Fruit fly (Drosophila melanogaster): ENCODE measurements around the gene Jon99Ci.

Gene Jon99Ci

DNA sequence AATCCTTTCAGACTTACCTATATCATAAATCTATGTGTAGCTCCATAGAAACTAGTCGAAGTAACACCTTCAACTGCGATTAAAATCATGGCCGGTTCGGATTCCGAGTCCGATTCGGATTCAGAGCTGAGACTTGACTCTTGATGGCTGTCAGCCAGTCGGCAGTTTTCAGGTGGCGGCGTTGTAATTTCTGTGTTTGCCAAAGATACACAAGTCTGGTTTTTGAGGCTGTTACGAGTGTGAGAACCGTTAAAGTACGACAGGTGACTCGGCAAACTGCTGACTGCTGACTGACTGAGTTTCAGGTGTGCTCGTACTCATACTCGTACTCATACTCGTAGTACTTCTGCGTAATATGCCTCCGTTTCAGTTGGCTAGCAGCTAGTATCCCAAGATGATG lies 34.8 kb downstream of the Jon99Ci start (continued):
- TF ChIP-seq brk (GFP tag; optimal IDR thresholded peaks at IDR 0.05) (no peak), Sp1 (GFP tag; optimal IDR thresholded peaks at IDR 0.05) (no peak), fru (GFP tag; optimal IDR thresholded peaks at IDR 0.05) (no peak), CG9705 (GFP tag; optimal IDR thresholded peaks at IDR 0.05) (no peak), dl (GFP tag; optimal IDR thresholded peaks at IDR 0.05; ENCODE audit: insufficient read depth in 1 of 2, partially characterized antibody in 2 of 2) (no peak), dsf (GFP tag; optimal IDR thresholded peaks at IDR 0.05; ENCODE audit: borderline replicate concordance) (no peak)

DNA sequence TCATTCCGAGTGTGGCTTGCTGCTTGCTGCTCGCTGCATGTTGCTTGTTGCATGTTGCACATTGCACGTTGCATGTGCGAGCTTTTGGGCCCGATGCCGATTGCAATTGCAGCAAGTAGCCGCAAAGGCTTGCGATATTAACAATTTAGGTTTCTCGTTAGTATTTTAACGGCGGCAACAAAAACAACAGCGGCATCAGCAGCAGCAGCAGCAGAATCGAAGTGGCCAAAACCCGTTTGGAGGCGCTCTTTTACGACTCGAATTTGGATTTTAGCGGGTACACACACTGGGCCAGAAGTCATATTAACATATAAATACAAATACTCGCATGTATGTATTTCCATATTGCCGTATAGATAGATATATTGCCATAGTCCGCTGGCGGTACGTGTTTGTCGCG lies 45.7 kb downstream of the Jon99Ci start:
- no peak for TF ChIP-seq fru (GFP tag; optimal IDR thresholded peaks at IDR 0.05)
- TF ChIP-seq HLH106 (tag; optimal IDR thresholded peaks at IDR 0.05): no peak
- TF ChIP-seq GATAd (GFP tag; optimal IDR thresholded peaks at IDR 0.05): no peak
- no peak for TF ChIP-seq Sp1 (GFP tag; optimal IDR thresholded peaks at IDR 0.05)
- TF ChIP-seq tai (GFP tag; optimal IDR thresholded peaks at IDR 0.05): no peak
- TF ChIP-seq rgr (GFP tag; optimal IDR thresholded peaks at IDR 0.05): no peak
- TF ChIP-seq sage (GFP tag; optimal IDR thresholded peaks at IDR 0.05): no peak
- no peak for TF ChIP-seq Hr78 (GFP tag; optimal IDR thresholded peaks at IDR 0.05)
- TF ChIP-seq pan (optimal IDR thresholded peaks at IDR 0.05): no peak
- no peak for TF ChIP-seq Mio (GFP tag; optimal IDR thresholded peaks at IDR 0.05)
- no peak for TF ChIP-seq h (GFP tag; optimal IDR thresholded peaks at IDR 0.05)
- no peak for TF ChIP-seq OdsH (GFP tag; optimal IDR thresholded peaks at IDR 0.05)
- TF ChIP-seq Vsx2 (GFP tag; optimal IDR thresholded peaks at IDR 0.05; ENCODE audit: partially characterized antibody): no peak
- no peak for TF ChIP-seq psq (GFP tag; optimal IDR thresholded peaks at IDR 0.05)
- no peak for TF ChIP-seq sv (GFP tag; optimal IDR thresholded peaks at IDR 0.05)
- TF ChIP-seq lola (GFP tag; optimal IDR thresholded peaks at IDR 0.05): no peak
- no peak for TF ChIP-seq jim (GFP tag; optimal IDR thresholded peaks at IDR 0.05)
- TF ChIP-seq CrebA (GFP tag; optimal IDR thresholded peaks at IDR 0.05; ENCODE audit: borderline replicate concordance): no peak
- TF ChIP-seq Abd-B (GFP tag; optimal IDR thresholded peaks at IDR 0.05): no peak

DNA sequence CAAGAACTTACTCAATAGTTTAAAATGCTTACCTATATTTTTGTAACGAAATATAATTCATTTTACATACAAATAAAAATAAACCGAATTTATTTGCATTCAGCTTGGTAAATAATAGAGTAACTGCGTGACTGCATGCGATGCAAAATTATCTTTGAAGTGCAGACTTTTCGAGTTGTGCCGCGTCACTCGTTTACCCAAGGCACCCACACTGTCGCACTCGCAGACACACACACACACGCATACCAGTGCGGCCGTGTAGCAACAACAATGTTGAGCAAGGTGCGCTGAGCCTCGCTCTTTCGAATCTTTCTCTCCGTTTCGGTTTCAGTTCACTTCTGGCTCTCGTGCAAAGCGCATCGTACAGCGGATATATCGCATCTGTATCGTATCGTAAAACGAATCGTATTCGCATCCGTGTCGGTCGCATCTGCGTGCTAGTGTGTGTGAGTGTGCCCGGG lies 49.2 kb downstream of the Jon99Ci start, which contains the start of gene CG31038:
Gene CG31038 (plus strand): TSS at position 327 of the 461 bp plus-strand sequence.
- TF ChIP-seq foxo (GFP tag; optimal IDR thresholded peaks at IDR 0.05) (peak in 1 of 2 experiments; percentile 37), Dfd (GFP tag; optimal IDR thresholded peaks at IDR 0.05) (no peak), Abd-B (GFP tag; optimal IDR thresholded peaks at IDR 0.05) (no peak), Mio (GFP tag; optimal IDR thresholded peaks at IDR 0.05) (no peak), Hr83 (GFP tag; optimal IDR thresholded peaks at IDR 0.05; ENCODE audit: poor library complexity, severe bottlenecking) (peak; percentile 78), jim (GFP tag; optimal IDR thresholded peaks at IDR 0.05) (no peak), fru (GFP tag; optimal IDR thresholded peaks at IDR 0.05) (peak; percentile 51), CrebA (GFP tag; optimal IDR thresholded peaks at IDR 0.05; ENCODE audit: borderline replicate concordance) (no peak), sv (GFP tag; optimal IDR thresholded peaks at IDR 0.05) (no peak), sage (GFP tag; optimal IDR thresholded peaks at IDR 0.05) (peak; percentile 62), brk (GFP tag; optimal IDR thresholded peaks at IDR 0.05) (peak; percentile 71), dmrt93B (GFP tag; optimal IDR thresholded peaks at IDR 0.05) (peak; percentile 16), Hr78 (GFP tag; optimal IDR thresholded peaks at IDR 0.05) (no peak), Hnf4 (GFP tag; optimal IDR thresholded peaks at IDR 0.05) (peak; percentile 63), HLH106 (tag; optimal IDR thresholded peaks at IDR 0.05) (peak; percentile 35), Myc (optimal IDR thresholded peaks at IDR 0.05) (no peak), Jra (GFP tag; optimal IDR thresholded peaks at IDR 0.05) (peak; percentile 43), pan (optimal IDR thresholded peaks at IDR 0.05) (no peak), GATAd (GFP tag; optimal IDR thresholded peaks at IDR 0.05) (no peak), N (GFP tag; optimal IDR thresholded peaks at IDR 0.05) (peak; percentile 34), OdsH (GFP tag; optimal IDR thresholded peaks at IDR 0.05) (peak; percentile 59), CG9705 (GFP tag; optimal IDR thresholded peaks at IDR 0.05) (no peak), Vsx2 (GFP tag; optimal IDR thresholded peaks at IDR 0.05; ENCODE audit: partially characterized antibody) (peak; percentile 46), tai (GFP tag; optimal IDR thresholded peaks at IDR 0.05) (no peak), lola (GFP tag; optimal IDR thresholded peaks at IDR 0.05) (no peak), br (GFP tag; optimal IDR thresholded peaks at IDR 0.05) (peak; percentile 59), rgr (GFP tag; optimal IDR thresholded peaks at IDR 0.05) (peak; percentile 15), CG32264 (GFP tag; optimal IDR thresholded peaks at IDR 0.05) (no peak), Dif (GFP tag; optimal IDR thresholded peaks at IDR 0.05; ENCODE audit: partially characterized antibody) (peak; percentile 92), Sp1 (GFP tag; optimal IDR thresholded peaks at IDR 0.05) (peak; percentile 39), usp (GFP tag; optimal IDR thresholded peaks at IDR 0.05) (no peak), woc (GFP tag; optimal IDR thresholded peaks at IDR 0.05) (peak; percentile 92), ey (GFP tag; optimal IDR thresholded peaks at IDR 0.05) (peak; percentile 55), dsf (GFP tag; optimal IDR thresholded peaks at IDR 0.05; ENCODE audit: borderline replicate concordance) (no peak), psq (GFP tag; optimal IDR thresholded peaks at IDR 0.05) (peak; percentile 44), Rel (GFP tag; optimal IDR thresholded peaks at IDR 0.05) (no peak), Rel (tag; optimal IDR thresholded peaks at IDR 0.05) (peak; percentile 67), dl (GFP tag; optimal IDR thresholded peaks at IDR 0.05; ENCODE audit: insufficient read depth in 1 of 2, partially characterized antibody in 2 of 2) (peak; percentile 66 to 76), h (GFP tag; optimal IDR thresholded peaks at IDR 0.05) (peak; percentile 65)
